Fruit fly (Drosophila melanogaster) whole organism, pupa: Measurements from ENCODE around the gene Mst33A.

Experiments used
- CG10348 ChIP-seq: fragments of 200-800 bp; sonication (Bioruptor generic); IDR thresholded peaks from 2 replicates; pipeline ENCODE4 v1.3.6; 2022; ENCODE audit warnings: missing biosample characterization, missing genetic modification characterization
- CG12605 ChIP-seq: fragments of 200-800 bp; sonication (Bioruptor generic); IDR thresholded peaks from 2 replicates; pipeline ENCODE4 v1.3.6; 2022; ENCODE audit warnings: missing biosample characterization, missing genetic modification characterization
- CG13204 ChIP-seq: fragments of 200-800 bp; sonication (Bioruptor generic); optimal IDR thresholded peaks from 2 replicates; lab custom pipeline; 2018; ENCODE audit warnings: missing biosample characterization, mild to moderate bottlenecking, missing genetic modification characterization, moderate library complexity
- CG14655 ChIP-seq: fragments of 200-800 bp; sonication (Bioruptor generic); optimal IDR thresholded peaks from 3 replicates; lab custom pipeline; 2017; ENCODE audit warnings: mild to moderate bottlenecking, missing biosample characterization, missing genetic modification reagents, missing genetic modification characterization
- CG15710 ChIP-seq: fragments of 200-800 bp; sonication (Bioruptor generic); optimal IDR thresholded peaks from 2 replicates; lab custom pipeline; 2018; ENCODE audit warnings: missing biosample characterization, mild to moderate bottlenecking, missing genetic modification characterization, moderate library complexity
- CG17806 ChIP-seq: fragments of 200-800 bp; sonication (Bioruptor generic); optimal IDR thresholded peaks from 2 replicates; lab custom pipeline; 2018; ENCODE audit warnings: missing biosample characterization, mild to moderate bottlenecking, missing genetic modification characterization, moderate library complexity
- CG32121 ChIP-seq: fragments of 200-800 bp; sonication (Bioruptor generic); IDR thresholded peaks from 2 replicates; pipeline ENCODE4 v1.3.6; 2022; ENCODE audit warnings: missing biosample characterization, missing genetic modification characterization
- CG34367 ChIP-seq: fragments of 200-800 bp; sonication (Bioruptor generic); optimal IDR thresholded peaks from 2 replicates; lab custom pipeline; 2018; ENCODE audit warnings: missing biosample characterization, mild to moderate bottlenecking, missing genetic modification characterization
- CG4496 ChIP-seq: fragments of 200-800 bp; sonication (Bioruptor generic); IDR thresholded peaks from 3 replicates; pipeline ENCODE4 v1.3.6; 2022; ENCODE audit warnings: missing biosample characterization, missing genetic modification characterization
- CG8159 ChIP-seq: fragments of 200-800 bp; sonication (Bioruptor generic); optimal IDR thresholded peaks from 3 replicates; lab custom pipeline; 2018; ENCODE audit warnings: missing biosample characterization, mild to moderate bottlenecking, missing genetic modification characterization, moderate library complexity
- CG8301 ChIP-seq: fragments of 200-800 bp; sonication (Bioruptor generic); optimal IDR thresholded peaks from 2 replicates; lab custom pipeline; 2018; ENCODE audit warnings: missing biosample characterization, mild to moderate bottlenecking, missing genetic modification characterization
- CG9948 ChIP-seq: fragments of 200-800 bp; sonication (Bioruptor generic); optimal IDR thresholded peaks from 2 replicates; lab custom pipeline; 2018; ENCODE audit warnings: missing biosample characterization, mild to moderate bottlenecking, missing genetic modification characterization, moderate library complexity
- D1 ChIP-seq: fragments of 200-800 bp; sonication (Bioruptor generic); optimal IDR thresholded peaks from 2 replicates; lab custom pipeline; 2018; ENCODE audit warnings: missing biosample characterization, mild to moderate bottlenecking, missing genetic modification characterization, moderate library complexity
- EcR ChIP-seq: fragments of 200-800 bp; sonication (Bioruptor generic); optimal IDR thresholded peaks from 3 replicates; lab custom pipeline; 2019; ENCODE audit warnings: missing biosample characterization, missing genetic modification characterization, mild to moderate bottlenecking, moderate library complexity, missing genetic modification reagents
- Ets98B ChIP-seq: fragments of 200-800 bp; sonication (Bioruptor generic); IDR thresholded peaks from 2 replicates; pipeline ENCODE4 v1.3.6; 2022; ENCODE audit warnings: missing biosample characterization, missing genetic modification characterization
- Pif1A ChIP-seq: fragments of 200-800 bp; sonication (Bioruptor generic); optimal IDR thresholded peaks from 3 replicates; lab custom pipeline; 2016; ENCODE audit warnings: missing biosample characterization, missing genetic modification characterization
- Pif1B ChIP-seq: fragments of 200-800 bp; sonication (Bioruptor generic); optimal IDR thresholded peaks from 3 replicates; lab custom pipeline; 2016; ENCODE audit warnings: missing biosample characterization, missing genetic modification characterization
- Snoo ChIP-seq: fragments of 200-800 bp; sonication (Bioruptor generic); optimal IDR thresholded peaks from 3 replicates; lab custom pipeline; 2017; ENCODE audit warnings: missing biosample characterization, mild to moderate bottlenecking, missing genetic modification characterization, inconsistent platforms
- fd96Ca ChIP-seq: fragments of 200-800 bp; sonication (Bioruptor generic); IDR thresholded peaks from 3 replicates; pipeline ENCODE4 v1.3.6; 2022; ENCODE audit warnings: missing biosample characterization, missing genetic modification characterization
- gl ChIP-seq: fragments of 200-800 bp; sonication (Bioruptor generic); optimal IDR thresholded peaks from 2 replicates; lab custom pipeline; 2018; ENCODE audit warnings: missing biosample characterization, mild to moderate bottlenecking, missing genetic modification characterization
- rn ChIP-seq: fragments of 200-800 bp; sonication (Bioruptor generic); IDR thresholded peaks from 2 replicates; pipeline ENCODE4 v1.3.6; 2022; ENCODE audit warnings: missing biosample characterization, missing genetic modification characterization

Gene Mst33A

dm6 chr2L:11586733-11587132 is at the start of gene Mst33A:
Gene Mst33A (minus strand): TSS chr2L:11586833.
- TF ChIP-seq Snoo (tag; lab: Kevin White, UChicago) (no peak), CG14655 (no peak), CG8301 (no peak), EcR (no peak), CG10348 (no peak), CG8159 (no peak), CG15710 (tag; lab: Kevin White, UChicago) (no peak), Pif1A (GFP tag; lab: Kevin White, UChicago) (no peak), fd96Ca (GFP tag; lab: Robert Waterston, UW) (no peak), CG17806 (tag; lab: Kevin White, UChicago) (no peak), Pif1B (GFP tag; lab: Kevin White, UChicago) (no peak), CG4496 (GFP tag; lab: Robert Waterston, UW) (no peak), Ets98B (GFP tag; lab: Robert Waterston, UW) (no peak)

dm6 chr2L:11628292-11628691 is 41.7 kb upstream of the Mst33A start:
- TF ChIP-seq Snoo (tag; lab: Kevin White, UChicago) (no peak), CG12605 (GFP tag; lab: Robert Waterston, UW) (no peak), CG17806 (tag; lab: Kevin White, UChicago) (no peak), EcR (no peak), gl (tag; lab: Kevin White, UChicago) (no peak), CG32121 (GFP tag; lab: Robert Waterston, UW) (no peak), CG8301 (no peak), D1 (tag; lab: Kevin White, UChicago) (no peak)

dm6 chr2L:11624190-11624589 is 37.6 kb upstream of the Mst33A start:
- TF ChIP-seq Snoo (tag; lab: Kevin White, UChicago) = no peak
- TF ChIP-seq CG15710 (tag; lab: Kevin White, UChicago) = no peak
- no peak for TF ChIP-seq Pif1B (GFP tag; lab: Kevin White, UChicago)
- TF ChIP-seq, all 21 proteins: peak for 0

dm6 chr2L:11611672-11612071 is 25.0 kb upstream of the Mst33A start, which contains the start of gene spag4:
Gene spag4 (minus strand): TSS chr2L:11611772.
- TF ChIP-seq Pif1B (GFP tag; lab: Kevin White, UChicago) (no peak), Pif1A (GFP tag; lab: Kevin White, UChicago) (no peak), CG14655 (no peak), Snoo (tag; lab: Kevin White, UChicago) (no peak), CG17806 (tag; lab: Kevin White, UChicago) (no peak), fd96Ca (GFP tag; lab: Robert Waterston, UW) (no peak), CG4496 (GFP tag; lab: Robert Waterston, UW) (no peak), CG32121 (GFP tag; lab: Robert Waterston, UW) (no peak), CG15710 (tag; lab: Kevin White, UChicago) (no peak)

dm6 chr2L:11591578-11591977 is 4.9 kb upstream of the Mst33A start, which contains the start of gene Acp33A:
Gene Acp33A (minus strand): TSS chr2L:11591678.
- TF ChIP-seq EcR = no peak
- no peak for TF ChIP-seq CG10348
- no peak for TF ChIP-seq rn (GFP tag; lab: Robert Waterston, UW)
- no peak for TF ChIP-seq CG4496 (GFP tag; lab: Robert Waterston, UW)
- TF ChIP-seq CG8301 = no peak

- no peak for TF ChIP-seq CG32121 (GFP tag; lab: Robert Waterston, UW)
- TF ChIP-seq CG14655 = no peak
- no peak for TF ChIP-seq CG13204 (GFP tag; lab: Kevin White, UChicago)
- TF ChIP-seq Snoo (tag; lab: Kevin White, UChicago) = no peak
- no peak for TF ChIP-seq fd96Ca (GFP tag; lab: Robert Waterston, UW)
- TF ChIP-seq Pif1A (GFP tag; lab: Kevin White, UChicago) = no peak
- no peak for TF ChIP-seq Ets98B (GFP tag; lab: Robert Waterston, UW)
- TF ChIP-seq CG17806 (tag; lab: Kevin White, UChicago) = no peak
- TF ChIP-seq CG34367 (tag; lab: Kevin White, UChicago) = no peak
- no peak for TF ChIP-seq D1 (tag; lab: Kevin White, UChicago)
- TF ChIP-seq CG15710 (tag; lab: Kevin White, UChicago) = no peak
- TF ChIP-seq CG10348 = no peak
- TF ChIP-seq CG8159 = no peak
- no peak for TF ChIP-seq CG12605 (GFP tag; lab: Robert Waterston, UW)
- no peak for TF ChIP-seq CG8301
Measured at dm6 chr2L:11589064-11589463, 2.4 kb upstream of the Mst33A start.

dm6 chr2L:11581617-11582254 is 4.9 kb downstream of the Mst33A start, which contains the start of gene kek2:
Gene kek2 (plus strand): TSS chr2L:11581937.
- no peak for TF ChIP-seq CG10348
- TF ChIP-seq D1 (tag; lab: Kevin White, UChicago) = no peak
- TF ChIP-seq Ets98B (GFP tag; lab: Robert Waterston, UW) = no peak
- TF ChIP-seq EcR = no peak
- no peak for TF ChIP-seq CG17806 (tag; lab: Kevin White, UChicago)
- no peak for TF ChIP-seq CG12605 (GFP tag; lab: Robert Waterston, UW)
- no peak for TF ChIP-seq CG9948
- TF ChIP-seq, all 21 proteins: peak for 0
